Fruit fly (Drosophila melanogaster): ENCODE measurements around the gene ppk16.

ppk16 gene

DNA sequence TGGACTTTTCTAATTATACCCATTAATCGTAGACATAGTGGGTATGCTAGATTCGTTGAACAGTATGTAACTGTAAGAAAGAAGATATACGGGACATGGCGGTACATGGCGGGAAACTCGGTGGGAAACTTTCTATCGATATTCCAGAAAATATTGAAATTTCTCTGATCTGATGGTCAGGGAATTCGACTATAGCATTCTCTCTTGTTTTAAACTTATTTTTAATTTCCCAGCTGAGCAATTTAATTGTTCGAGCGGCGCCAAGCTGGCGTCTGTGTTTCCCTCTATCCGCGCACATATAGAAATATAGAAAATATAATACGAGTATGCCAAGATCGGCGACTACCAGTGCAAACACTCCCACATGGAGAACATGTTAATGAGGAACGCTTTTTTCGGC is 4.3 kb upstream of the ppk16 start (continued):
- TF ChIP-seq CG3281 (GFP tag; optimal IDR thresholded peaks at IDR 0.05) (peak; percentile 44), PHDP (tag; optimal IDR thresholded peaks at IDR 0.05) (peak; percentile 43), ara (GFP tag; IDR thresholded peaks at IDR 0.05) (no peak), bbx (GFP tag; IDR thresholded peaks at IDR 0.05; ENCODE audit: partially characterized antibody) (no peak), pzg (GFP tag; optimal IDR thresholded peaks at IDR 0.05) (no peak), Abd-B (GFP tag; optimal IDR thresholded peaks at IDR 0.05) (no peak), BtbVII (GFP tag; optimal IDR thresholded peaks at IDR 0.05) (no peak), ro (GFP tag; IDR thresholded peaks at IDR 0.05) (no peak), sd (tag; optimal IDR thresholded peaks at IDR 0.05) (peak; percentile 44), CG1832 (GFP tag; optimal IDR thresholded peaks at IDR 0.05) (no peak), chn (GFP tag; optimal IDR thresholded peaks at IDR 0.05) (no peak), CG7928 (GFP tag; optimal IDR thresholded peaks at IDR 0.05) (no peak), maf-S (GFP tag; optimal IDR thresholded peaks at IDR 0.05) (no peak), zfh1 (GFP tag; IDR thresholded peaks at IDR 0.05) (no peak), zfh2 (GFP tag; optimal IDR thresholded peaks at IDR 0.05) (peak; percentile 60), pum (GFP tag; optimal IDR thresholded peaks at IDR 0.05) (peak; percentile 6), fd3F (GFP tag; optimal IDR thresholded peaks at IDR 0.05) (peak; percentile 5), CG8089 (GFP tag; optimal IDR thresholded peaks at IDR 0.05) (no peak), CG15269 (tag; optimal IDR thresholded peaks at IDR 0.05) (peak; percentile 66), CG2678 (tag; optimal IDR thresholded peaks at IDR 0.05) (peak; percentile 52), tgo (GFP tag; IDR thresholded peaks at IDR 0.05) (no peak), tap (tag; optimal IDR thresholded peaks at IDR 0.05) (no peak)

DNA sequence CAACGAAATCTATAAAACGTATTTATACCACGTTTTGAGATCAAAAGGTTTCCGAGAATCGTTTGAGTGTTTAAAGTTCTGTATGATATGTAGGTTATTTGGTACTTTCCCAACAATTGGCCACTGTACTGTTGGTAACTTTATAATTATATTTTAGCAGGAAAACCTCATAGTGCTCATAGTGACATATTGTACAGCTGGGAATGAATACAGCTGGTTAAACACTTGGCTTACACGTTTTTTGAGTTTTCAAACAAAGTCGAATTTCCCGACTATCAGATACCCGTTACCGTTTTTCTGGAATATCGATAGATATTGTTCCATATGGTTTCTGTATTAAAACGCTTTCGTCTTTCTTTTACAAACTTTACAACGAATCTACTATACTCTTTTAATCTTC is 3.6 kb upstream of the ppk16 start:
- TF ChIP-seq Med (GFP tag) = peak; percentile 60
- no peak for TF ChIP-seq CG4328 (GFP tag; optimal IDR thresholded peaks at IDR 0.05)
- no peak for TF ChIP-seq CG4617 (GFP tag; optimal IDR thresholded peaks at IDR 0.05; ENCODE audit: borderline replicate concordance)
- TF ChIP-seq sens (GFP tag) = peak; percentile 62

DNA sequence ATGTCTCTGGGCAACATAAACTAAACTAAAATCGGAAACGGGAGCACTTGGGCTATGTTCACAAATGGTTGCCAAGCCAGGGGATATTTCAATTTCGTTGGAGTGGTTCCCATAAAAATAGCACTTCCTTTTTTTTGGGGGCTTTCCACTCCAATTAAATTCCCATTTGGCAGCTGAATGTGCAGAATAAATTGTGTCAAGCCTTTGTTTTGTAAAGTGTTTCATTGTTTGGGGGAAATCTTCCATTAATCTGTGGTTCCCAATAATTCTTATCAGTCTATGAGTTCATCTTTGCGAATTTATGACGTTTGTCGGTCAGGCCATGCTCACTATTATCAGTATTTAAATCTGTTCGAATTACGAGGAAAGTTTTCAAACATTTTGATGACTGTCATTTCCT is 3.1 kb upstream of the ppk16 start:
- TF ChIP-seq CG1529 (GFP tag; optimal IDR thresholded peaks at IDR 0.05) (no peak), CG1647 (GFP tag; optimal IDR thresholded peaks at IDR 0.05) (no peak), CG12769 (tag; optimal IDR thresholded peaks at IDR 0.05) (no peak), CG9876 (GFP tag; optimal IDR thresholded peaks at IDR 0.05) (no peak), Rx (GFP tag; IDR thresholded peaks at IDR 0.05) (no peak), h (optimal IDR thresholded peaks at IDR 0.05) (no peak), CG15011 (GFP tag; optimal IDR thresholded peaks at IDR 0.05) (no peak), CG9437 (GFP tag; optimal IDR thresholded peaks at IDR 0.05) (no peak), NFAT (GFP tag; IDR thresholded peaks at IDR 0.05) (no peak), Ets65A (GFP tag) (no peak), CG7786 (GFP tag; optimal IDR thresholded peaks at IDR 0.05) (no peak), CG12236 (GFP tag; optimal IDR thresholded peaks at IDR 0.05) (no peak)

DNA sequence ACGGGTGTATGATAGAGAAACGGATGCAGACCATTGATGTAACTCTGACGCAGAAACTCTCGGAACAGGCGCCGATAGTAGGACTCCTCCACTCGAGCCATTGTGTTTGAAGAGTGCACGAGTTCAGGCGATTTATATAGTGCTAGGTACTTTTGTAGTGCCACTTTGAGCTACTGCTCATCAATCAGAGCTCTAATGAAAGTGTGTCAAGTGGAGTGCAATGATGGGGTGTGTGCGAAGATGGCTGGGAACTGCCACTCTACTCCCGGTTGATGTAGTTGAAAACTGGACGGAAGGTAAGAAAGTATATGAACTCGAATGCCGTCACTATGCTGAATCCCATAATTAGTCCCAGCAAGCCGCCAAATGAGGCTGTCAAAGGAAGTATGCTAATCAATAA is 3.9 kb downstream of the ppk16 start, which contains the start of gene ppk18:
Gene ppk18 (minus strand): TSS at position 101 of the 400 bp plus-strand sequence.
- TF ChIP-seq Awh (GFP tag; IDR thresholded peaks at IDR 0.05) (no peak), Vsx1 (GFP tag; optimal IDR thresholded peaks at IDR 0.05) (no peak), CG1792 (GFP tag; optimal IDR thresholded peaks at IDR 0.05) (no peak), Med (GFP tag) (no peak), slou (GFP tag; optimal IDR thresholded peaks at IDR 0.05) (no peak), Atf6 (GFP tag; IDR thresholded peaks at IDR 0.05) (no peak), CG1233 (GFP tag; optimal IDR thresholded peaks at IDR 0.05) (no peak), Ssrp (tag; optimal IDR thresholded peaks at IDR 0.05) (no peak)
